In genomic region chrX:8713754-8714295, ce11 we compare ENCODE assay signal across 5 worm cellular contexts.
A peak's percentile ranks its signal among the peaks of the same experiment; 100 is the strongest.
TF ChIP-seq lines count a peak whose summit lies in the region.

TSS of gene F53A9.6 (minus strand) at chrX:8713804.

TF ChIP-seq in whole organism, L1 larva, 84 proteins besides CTCF, POLR2A, EP300 and RAD21:
- TF ChIP-seq elt-2 (tag; optimal IDR thresholded peaks at IDR 0.05; lab: Kevin White, UChicago) (peak; percentile 64), mab-9 (GFP tag; IDR thresholded peaks at IDR 0.05; lab: Robert Waterston, UW) (no peak), efl-1 (optimal IDR thresholded peaks at IDR 0.05; lab: Kevin White, UChicago) (no peak), efl-1 (GFP tag; optimal IDR thresholded peaks at IDR 0.05 in 1 of 2; lab: Kevin White, UChicago) (peak in 1 of 2 experiments; percentile 74)

TF ChIP-seq in whole organism, L2 larva, 48 proteins besides CTCF, POLR2A, EP300 and RAD21:
- peak; percentile 63 for TF ChIP-seq fos-1 (tag; optimal IDR thresholded peaks at IDR 0.05; lab: Kevin White, UChicago)
- no peak for TF ChIP-seq ztf-11 (tag; optimal IDR thresholded peaks at IDR 0.05; lab: Kevin White, UChicago)
- TF ChIP-seq gmeb-1 (tag; optimal IDR thresholded peaks at IDR 0.05; lab: Kevin White, UChicago) = peak; percentile 19
- TF ChIP-seq aly-2 (tag; optimal IDR thresholded peaks at IDR 0.05; lab: Kevin White, UChicago) = no peak
- no peak for TF ChIP-seq mab-5 (tag; optimal IDR thresholded peaks at IDR 0.05; lab: Kevin White, UChicago)
- no peak for TF ChIP-seq lin-13 (GFP tag; optimal IDR thresholded peaks at IDR 0.05; lab: Kevin White, UChicago)
- TF ChIP-seq nhr-11 (tag; optimal IDR thresholded peaks at IDR 0.05; lab: Kevin White, UChicago) = no peak
- TF ChIP-seq sma-9 (GFP tag; optimal IDR thresholded peaks at IDR 0.05; lab: Kevin White, UChicago) = peak; percentile 39
- TF ChIP-seq sma-9 (tag; optimal IDR thresholded peaks at IDR 0.05; lab: Kevin White, UChicago) = no peak
- TF ChIP-seq egl-27 (tag; optimal IDR thresholded peaks at IDR 0.05; lab: Kevin White, UChicago) = no peak
- TF ChIP-seq lin-11 (tag; optimal IDR thresholded peaks at IDR 0.05; lab: Kevin White, UChicago) = no peak

TF ChIP-seq in whole organism, L3 larva, 47 proteins besides CTCF, POLR2A, EP300 and RAD21:
- peak; percentile 73 for TF ChIP-seq pqm-1 (tag; optimal IDR thresholded peaks at IDR 0.05; lab: Kevin White, UChicago)
- peak; percentile 44 for TF ChIP-seq jun-1 (tag; optimal IDR thresholded peaks at IDR 0.05; lab: Kevin White, UChicago)
- TF ChIP-seq ama-1 (optimal IDR thresholded peaks at IDR 0.05; lab: Kevin White, UChicago) = no peak
- TF ChIP-seq pha-4 (tag; optimal IDR thresholded peaks at IDR 0.05; lab: Kevin White, UChicago) = peak; percentile 49
- TF ChIP-seq elt-2 (tag; optimal IDR thresholded peaks at IDR 0.05; lab: Kevin White, UChicago) = peak; percentile 77

TF ChIP-seq in whole organism, L4 larva, 104 proteins besides CTCF, POLR2A, EP300 and RAD21:
- TF ChIP-seq mes-2 (tag; optimal IDR thresholded peaks at IDR 0.05; lab: Kevin White, UChicago; ENCODE audit: poor library complexity, severe bottlenecking) = peak; percentile 21
- TF ChIP-seq hlh-11 (tag; optimal IDR thresholded peaks at IDR 0.05; lab: Kevin White, UChicago) = peak; percentile 40
- no peak for TF ChIP-seq spr-3 (GFP tag; optimal IDR thresholded peaks at IDR 0.05; lab: Kevin White, UChicago)
- TF ChIP-seq dmd-6 (GFP tag; IDR thresholded peaks at IDR 0.05; lab: Robert Waterston, UW) = peak; percentile 45; the same call in 1 of the 2 replicates
- no peak for TF ChIP-seq daf-16 (GFP tag; optimal IDR thresholded peaks at IDR 0.05; lab: Kevin White, UChicago)
- TF ChIP-seq daf-16 (tag; optimal IDR thresholded peaks at IDR 0.05; lab: Kevin White, UChicago) = peak; percentile 47
- TF ChIP-seq pqm-1 (tag; optimal IDR thresholded peaks at IDR 0.05; lab: Kevin White, UChicago) = peak; percentile 23
- peak; percentile 33 for TF ChIP-seq mep-1 (tag; optimal IDR thresholded peaks at IDR 0.05; lab: Kevin White, UChicago)
- no peak for TF ChIP-seq madf-9 (GFP tag; conservative IDR thresholded peaks at IDR 0.05; lab: Robert Waterston, UW)
- no peak for TF ChIP-seq Y5F2A.4 (GFP tag; optimal IDR thresholded peaks at IDR 0.05; lab: Kevin White, UChicago)
- TF ChIP-seq unc-62 (GFP tag; optimal IDR thresholded peaks at IDR 0.05 in 1 of 2; lab: Kevin White, UChicago) = peak in 1 of 2 experiments; percentile 78
- no peak for TF ChIP-seq unc-62 (tag; optimal IDR thresholded peaks at IDR 0.05; lab: Kevin White, UChicago)
- no peak for TF ChIP-seq nhr-237 (tag; optimal IDR thresholded peaks at IDR 0.05; lab: Kevin White, UChicago)
- peak; percentile 79 for TF ChIP-seq dve-1 (tag; optimal IDR thresholded peaks at IDR 0.05; lab: Kevin White, UChicago; ENCODE audit: insufficient read depth)
- peak; percentile 63 for TF ChIP-seq hlh-30 (tag; optimal IDR thresholded peaks at IDR 0.05; lab: Kevin White, UChicago; ENCODE audit: insufficient read depth)
- peak; percentile 86 for TF ChIP-seq nhr-6 (tag; optimal IDR thresholded peaks at IDR 0.05; lab: Kevin White, UChicago)
TF ChIP-seq in whole organism, L4 larva: peak in this region for 10.

TF ChIP-seq in whole organism, young adult, 124 proteins besides CTCF, POLR2A, EP300 and RAD21:
- TF ChIP-seq lir-1 (GFP tag; conservative IDR thresholded peaks at IDR 0.05; lab: Robert Waterston, UW) (no peak), nhr-80 (tag; optimal IDR thresholded peaks at IDR 0.05; lab: Kevin White, UChicago) (peak; percentile 4), D2030.7 (GFP tag; IDR thresholded peaks at IDR 0.05; lab: Robert Waterston, UW) (no peak), mel-28 (tag; optimal IDR thresholded peaks at IDR 0.05; lab: Kevin White, UChicago; ENCODE audit: borderline replicate concordance) (no peak)
